Worm (Caenorhabditis elegans) whole organism, L2 larva: ENCODE measurements around the gene H04M03.11.

Experiments
- R02D3.7 ChIP-seq: fragments of 150-350 bp; optimal IDR thresholded peaks from 2 replicates; lab custom pipeline; 2014; ENCODE audit warnings: missing biosample characterization, missing genetic modification characterization
- Y55F3AM.14 ChIP-seq: fragments of 200-800 bp; sonication (Bioruptor generic); optimal IDR thresholded peaks from 2 replicates; lab custom pipeline; 2018; ENCODE audit warnings: mild to moderate bottlenecking, missing genetic modification characterization, missing compliant biosample characterization
- ama-1 ChIP-seq: fragments of 150-350 bp; optimal IDR thresholded peaks from 2 replicates; lab custom pipeline; 2018; ENCODE audit warnings: inconsistent platforms
- crh-2 ChIP-seq: sonication (generic microtip); optimal IDR thresholded peaks from 2 replicates; lab custom pipeline; 2017; ENCODE audit warnings: missing biosample characterization, missing genetic modification characterization
- lin-39 ChIP-seq: fragments of 150-350 bp; optimal IDR thresholded peaks from 2 replicates; lab custom pipeline; 2014; ENCODE audit warnings: missing biosample characterization, missing genetic modification reagents, missing genetic modification characterization
- lsy-2 ChIP-seq, 2 experiments: fragments of 150-350 bp in 1 of 2; sonication (generic microtip) in 1 of 2; optimal IDR thresholded peaks; 2 replicates each; lab custom pipeline; 2014 to 2017; ENCODE audit warnings: missing biosample characterization in 2 of 2, missing genetic modification characterization in 2 of 2
- mab-5 ChIP-seq: fragments of 150-350 bp; optimal IDR thresholded peaks from 2 replicates; lab custom pipeline; 2014; ENCODE audit warnings: missing biosample characterization, missing genetic modification characterization
- nhr-11 ChIP-seq: fragments of 150-350 bp; optimal IDR thresholded peaks from 2 replicates; lab custom pipeline; 2014; ENCODE audit warnings: missing biosample characterization, missing genetic modification characterization
- nhr-23 ChIP-seq: fragments of 150-350 bp; optimal IDR thresholded peaks from 2 replicates; lab custom pipeline; 2014; ENCODE audit warnings: missing biosample characterization, missing genetic modification reagents, missing genetic modification characterization
- nhr-77 ChIP-seq: fragments of 150-350 bp; optimal IDR thresholded peaks from 2 replicates; lab custom pipeline; 2014; ENCODE audit warnings: missing biosample characterization, missing genetic modification characterization
- snpc-4 ChIP-seq: fragments of 150-350 bp; optimal IDR thresholded peaks from 2 replicates; lab custom pipeline; 2014; ENCODE audit warnings: missing biosample characterization, missing genetic modification characterization
- unc-39 ChIP-seq: fragments of 150-350 bp; optimal IDR thresholded peaks from 2 replicates; lab custom pipeline; 2014; ENCODE audit warnings: missing biosample characterization, missing genetic modification characterization
- ztf-11 ChIP-seq: sonication (generic microtip); optimal IDR thresholded peaks from 2 replicates; lab custom pipeline; 2017; ENCODE audit warnings: missing biosample characterization, missing genetic modification characterization

- no peak for TF ChIP-seq ztf-11
- no peak for TF ChIP-seq crh-2 (tag; lab: Kevin White, UChicago)
- TF ChIP-seq Y55F3AM.14 (GFP tag; lab: Kevin White, UChicago) = no peak
- no peak for TF ChIP-seq nhr-77 (tag; lab: Kevin White, UChicago)
- TF ChIP-seq snpc-4 (tag; lab: Kevin White, UChicago) = no peak
- no peak for TF ChIP-seq ama-1 (lab: Kevin White, UChicago)
- no peak for TF ChIP-seq lin-39 (tag; lab: Kevin White, UChicago)
- no peak for TF ChIP-seq nhr-23 (tag; lab: Kevin White, UChicago)
- TF ChIP-seq unc-39 (tag; lab: Kevin White, UChicago) = no peak
- no peak for TF ChIP-seq lsy-2 (tag; optimal IDR thresholded peaks at IDR 0.05; lab: Kevin White, UChicago)
- TF ChIP-seq nhr-11 (tag; lab: Kevin White, UChicago) = no peak
- TF ChIP-seq R02D3.7 (tag; lab: Kevin White, UChicago) = no peak
- no peak for TF ChIP-seq mab-5
These were observed 43.4 kb upstream of the H04M03.11 start for ce11 chrIV:5927805-5928204.
